Worm (Caenorhabditis elegans): ENCODE measurements around the gene K11E4.1.

The K11E4.1 gene

DNA sequence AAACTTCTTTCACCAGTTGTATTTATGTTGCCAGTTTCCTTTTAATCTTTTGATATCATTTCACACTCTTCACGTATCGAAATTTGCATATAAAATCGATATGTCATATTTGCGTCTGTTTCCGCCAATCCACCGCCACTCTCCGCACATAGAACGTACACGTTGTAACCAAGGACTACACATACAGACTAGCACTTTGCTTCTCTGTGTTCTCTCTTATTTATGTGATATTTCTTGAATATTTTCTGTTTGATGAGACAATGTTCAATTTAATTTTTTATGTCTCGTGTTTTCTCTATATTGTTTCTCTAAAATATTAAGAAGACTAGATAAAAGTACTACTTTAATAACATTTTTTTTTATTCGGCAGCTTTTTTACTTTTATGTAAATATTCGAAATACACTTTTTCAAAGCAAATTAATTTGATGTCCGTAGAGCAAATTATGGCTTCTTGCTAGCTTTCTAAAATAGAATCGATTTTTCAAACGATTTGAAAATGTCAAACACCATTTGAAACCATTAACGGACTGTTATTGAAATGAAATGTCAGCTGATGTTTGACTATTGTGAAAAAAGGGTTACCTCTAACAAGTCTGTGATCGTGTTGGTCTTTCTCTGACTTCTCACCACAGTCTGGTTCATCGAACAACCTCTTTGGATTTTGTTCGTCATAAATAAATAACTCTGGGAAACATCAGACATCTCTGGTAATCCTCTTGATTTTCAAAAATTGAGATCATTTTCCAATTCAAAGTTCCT is 39.0 kb downstream of the K11E4.1 start:
- TF ChIP-seq hmbx-1 (tag; optimal IDR thresholded peaks at IDR 0.05) (no peak), ceh-13 (GFP tag; optimal IDR thresholded peaks at IDR 0.05) (no peak), flt-1 (GFP tag; IDR thresholded peaks at IDR 0.05) (no peak), scrt-1 (GFP tag; IDR thresholded peaks at IDR 0.05) (no peak), hmg-4 (GFP tag; optimal IDR thresholded peaks at IDR 0.05) (no peak), B0310.2 (tag; optimal IDR thresholded peaks at IDR 0.05) (no peak), sea-1 (GFP tag; conservative IDR thresholded peaks at IDR 0.05) (no peak), tbx-37 (GFP tag; conservative IDR thresholded peaks at IDR 0.05) (no peak), ets-7 (tag; optimal IDR thresholded peaks at IDR 0.05) (no peak), aly-1 (tag; optimal IDR thresholded peaks at IDR 0.05) (no peak), F13C5.2 (tag; optimal IDR thresholded peaks at IDR 0.05) (no peak), tra-4 (tag; optimal IDR thresholded peaks at IDR 0.05) (no peak), tbx-11 (GFP tag; IDR thresholded peaks at IDR 0.05) (no peak), hnd-1 (tag; optimal IDR thresholded peaks at IDR 0.05) (no peak), ceh-36 (tag; optimal IDR thresholded peaks at IDR 0.05) (no peak), pes-1 (GFP tag; IDR thresholded peaks at IDR 0.05) (no peak), ama-1 (optimal IDR thresholded peaks at IDR 0.05) (no peak)

DNA sequence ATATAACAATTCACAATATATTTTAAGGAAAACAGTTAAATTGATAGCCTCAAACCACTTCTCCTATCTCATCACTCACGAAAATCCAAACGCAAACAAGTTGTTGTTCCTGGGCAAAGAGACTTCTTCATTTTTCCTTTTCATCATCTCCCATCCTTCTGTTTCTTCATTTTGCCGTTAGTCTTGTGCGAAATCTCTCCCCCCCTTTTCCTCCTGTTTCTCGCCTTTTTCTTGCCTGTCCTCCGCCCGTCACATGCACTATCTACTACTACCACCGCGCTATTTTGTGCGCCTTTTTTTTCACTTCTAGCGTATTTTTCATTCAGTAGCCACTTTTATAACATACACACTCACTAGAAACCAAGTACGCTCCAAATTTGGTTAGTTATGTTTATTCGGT is 40.5 kb downstream of the K11E4.1 start:
- no peak for TF ChIP-seq scrt-1 (GFP tag; IDR thresholded peaks at IDR 0.05)
- TF ChIP-seq ceh-36 (tag; optimal IDR thresholded peaks at IDR 0.05): no peak
- TF ChIP-seq ceh-13 (GFP tag; optimal IDR thresholded peaks at IDR 0.05): no peak
- TF ChIP-seq F13C5.2 (tag; optimal IDR thresholded peaks at IDR 0.05): no peak

ce11 chrX:13755469-13755868 is 41.5 kb downstream of the K11E4.1 start, which contains the start of gene aakb-1:
TSS of gene aakb-1 (plus strand) at chrX:13755769.
- no peak for TF ChIP-seq ama-1 (optimal IDR thresholded peaks at IDR 0.05)

- no peak for TF ChIP-seq sea-1 (GFP tag; conservative IDR thresholded peaks at IDR 0.05)
- no peak for TF ChIP-seq hmg-4 (GFP tag; optimal IDR thresholded peaks at IDR 0.05)
- no peak for TF ChIP-seq ceh-36 (tag; optimal IDR thresholded peaks at IDR 0.05)
- TF ChIP-seq ceh-13 (GFP tag; optimal IDR thresholded peaks at IDR 0.05): no peak
- no peak for TF ChIP-seq scrt-1 (GFP tag; IDR thresholded peaks at IDR 0.05)
- no peak for TF ChIP-seq ama-1 (optimal IDR thresholded peaks at IDR 0.05)
- no peak for TF ChIP-seq ets-7 (tag; optimal IDR thresholded peaks at IDR 0.05)
- no peak for TF ChIP-seq tbx-37 (GFP tag; conservative IDR thresholded peaks at IDR 0.05)
- no peak for TF ChIP-seq hmbx-1 (tag; optimal IDR thresholded peaks at IDR 0.05)
- no peak for TF ChIP-seq F13C5.2 (tag; optimal IDR thresholded peaks at IDR 0.05)
- no peak for TF ChIP-seq hnd-1 (tag; optimal IDR thresholded peaks at IDR 0.05)
- no peak for TF ChIP-seq B0310.2 (tag; optimal IDR thresholded peaks at IDR 0.05)
- no peak for TF ChIP-seq pes-1 (GFP tag; IDR thresholded peaks at IDR 0.05)
- TF ChIP-seq tra-4 (tag; optimal IDR thresholded peaks at IDR 0.05): no peak
- no peak for TF ChIP-seq flt-1 (GFP tag; IDR thresholded peaks at IDR 0.05)
- TF ChIP-seq aly-1 (tag; optimal IDR thresholded peaks at IDR 0.05): no peak
- TF ChIP-seq tbx-11 (GFP tag; IDR thresholded peaks at IDR 0.05): no peak
Observed at ce11 chrX:13759676-13760447, 45.9 kb downstream of the K11E4.1 start, which contains the start of gene cest-13. TSS of gene cest-13 (plus strand) at chrX:13760237.

All from whole organism, early embryonic.